Worm (Caenorhabditis elegans): ENCODE data around the gene Y48E1C.2.
A peak's percentile ranks its signal among the peaks of the same experiment; 100 is the strongest.

Gene Y48E1C.2

ce11 chrII:13465381-13465838 lies 41.1 kb downstream of the Y48E1C.2 start:
- TF ChIP-seq mep-1 (tag; optimal IDR thresholded peaks at IDR 0.05) (peak; percentile 60), swsn-7 (tag; optimal IDR thresholded peaks at IDR 0.05) (no peak), lin-14 (GFP tag; optimal IDR thresholded peaks at IDR 0.05) (peak; percentile 54), Y116A8C.19 (tag; optimal IDR thresholded peaks at IDR 0.05; ENCODE audit: borderline replicate concordance) (no peak), lin-15B (tag; optimal IDR thresholded peaks at IDR 0.05) (no peak), blmp-1 (tag; optimal IDR thresholded peaks at IDR 0.05) (peak; percentile 26), aha-1 (tag; optimal IDR thresholded peaks at IDR 0.05) (no peak), hpl-2 (GFP tag; optimal IDR thresholded peaks at IDR 0.05) (no peak), nhr-71 (tag; optimal IDR thresholded peaks at IDR 0.05) (no peak), hlh-17 (GFP tag; optimal IDR thresholded peaks at IDR 0.05; ENCODE audit: borderline replicate concordance) (no peak), nhr-47 (tag; optimal IDR thresholded peaks at IDR 0.05) (no peak), rnt-1 (tag; optimal IDR thresholded peaks at IDR 0.05) (no peak), fkh-10 (GFP tag; optimal IDR thresholded peaks at IDR 0.05) (no peak), grh-1 (GFP tag; IDR thresholded peaks at IDR 0.05) (no peak), ces-1 (GFP tag; optimal IDR thresholded peaks at IDR 0.05) (no peak), elt-2 (tag; optimal IDR thresholded peaks at IDR 0.05) (peak; percentile 73), snpc-4 (tag; optimal IDR thresholded peaks at IDR 0.05) (no peak), zag-1 (tag; optimal IDR thresholded peaks at IDR 0.05) (no peak), nhr-11 (tag; optimal IDR thresholded peaks at IDR 0.05) (no peak), sptf-1 (tag; optimal IDR thresholded peaks at IDR 0.05) (no peak), irx-1 (tag; optimal IDR thresholded peaks at IDR 0.05) (no peak), snu-23 (GFP tag; optimal IDR thresholded peaks at IDR 0.05) (no peak), nhr-76 (tag; optimal IDR thresholded peaks at IDR 0.05) (no peak), hlh-4 (tag; optimal IDR thresholded peaks at IDR 0.05) (no peak), skn-1 (tag; optimal IDR thresholded peaks at IDR 0.05) (no peak), lsy-2 (tag; optimal IDR thresholded peaks at IDR 0.05) (peak in 1 of 2 experiments; percentile 0), nhr-19 (GFP tag; conservative IDR thresholded peaks at IDR 0.05) (no peak), efl-1 (optimal IDR thresholded peaks at IDR 0.05) (no peak), efl-1 (GFP tag; optimal IDR thresholded peaks at IDR 0.05 in 1 of 2) (no peak), zip-4 (GFP tag; optimal IDR thresholded peaks at IDR 0.05) (no peak), tbx-2 (tag; optimal IDR thresholded peaks at IDR 0.05) (no peak), mdl-1 (tag; optimal IDR thresholded peaks at IDR 0.05) (peak in 1 of 2 experiments; percentile 4), alr-1 (tag; optimal IDR thresholded peaks at IDR 0.05; ENCODE audit: borderline replicate concordance) (no peak), ceh-82 (tag; optimal IDR thresholded peaks at IDR 0.05) (no peak), elt-3 (tag; optimal IDR thresholded peaks at IDR 0.05) (no peak), nhr-20 (tag; optimal IDR thresholded peaks at IDR 0.05) (no peak), nhr-12 (tag; optimal IDR thresholded peaks at IDR 0.05) (no peak), nhr-85 (tag) (peak; percentile 88), mef-2 (tag; optimal IDR thresholded peaks at IDR 0.05) (no peak), unc-130 (tag; optimal IDR thresholded peaks at IDR 0.05) (no peak), xbp-1 (tag; optimal IDR thresholded peaks at IDR 0.05) (no peak), pax-3 (tag; optimal IDR thresholded peaks at IDR 0.05) (no peak), ceh-63 (GFP tag; optimal IDR thresholded peaks at IDR 0.05) (no peak), unc-30 (tag; optimal IDR thresholded peaks at IDR 0.05) (no peak)

ce11 chrII:13467838-13468389 lies 43.6 kb downstream of the Y48E1C.2 start:
- no peak for TF ChIP-seq snu-23 (GFP tag; optimal IDR thresholded peaks at IDR 0.05)
- no peak for TF ChIP-seq fkh-10 (GFP tag; optimal IDR thresholded peaks at IDR 0.05)
- TF ChIP-seq C34B4.2 (tag; optimal IDR thresholded peaks at IDR 0.05): no peak
- TF ChIP-seq sup-37 (GFP tag; optimal IDR thresholded peaks at IDR 0.05): no peak
- no peak for TF ChIP-seq efl-1 (optimal IDR thresholded peaks at IDR 0.05)
- TF ChIP-seq efl-1 (GFP tag; optimal IDR thresholded peaks at IDR 0.05 in 1 of 2): peak in 1 of 2 experiments; percentile 66
- TF ChIP-seq blmp-1 (tag; optimal IDR thresholded peaks at IDR 0.05): no peak
- no peak for TF ChIP-seq irx-1 (tag; optimal IDR thresholded peaks at IDR 0.05)
- no peak for TF ChIP-seq isw-1 (GFP tag; IDR thresholded peaks at IDR 0.05)
- TF ChIP-seq lin-35 (GFP tag; optimal IDR thresholded peaks at IDR 0.05): peak in 1 of 2 experiments; percentile 11
- no peak for TF ChIP-seq hpl-2 (GFP tag; optimal IDR thresholded peaks at IDR 0.05)
- TF ChIP-seq tlp-1 (tag; optimal IDR thresholded peaks at IDR 0.05): peak; percentile 49
- peak in 1 of 2 experiments; percentile 4 for TF ChIP-seq mdl-1 (tag; optimal IDR thresholded peaks at IDR 0.05)
- no peak for TF ChIP-seq pax-3 (tag; optimal IDR thresholded peaks at IDR 0.05)
- TF ChIP-seq nhr-90 (tag; optimal IDR thresholded peaks at IDR 0.05; ENCODE audit: poor library complexity): no peak
- TF ChIP-seq swsn-7 (tag; optimal IDR thresholded peaks at IDR 0.05): no peak
- TF ChIP-seq unc-98 (GFP tag; IDR thresholded peaks at IDR 0.05): no peak
- peak; percentile 30 for TF ChIP-seq nhr-71 (tag; optimal IDR thresholded peaks at IDR 0.05)
- TF ChIP-seq elt-2 (tag; optimal IDR thresholded peaks at IDR 0.05): peak; percentile 97
- TF ChIP-seq C16A3.4 (tag; optimal IDR thresholded peaks at IDR 0.05): no peak
- TF ChIP-seq elt-3 (tag; optimal IDR thresholded peaks at IDR 0.05): no peak
- TF ChIP-seq nhr-19 (GFP tag; conservative IDR thresholded peaks at IDR 0.05): peak; percentile 27; the same call in 1 of the 2 replicates

Measured in whole organism, L1 larva.